Worm (Caenorhabditis elegans): ENCODE results near the gene ndub-11.

The ndub-11 gene

ce11 chrIV:8152145-8152544, 22.1 kb upstream of the ndub-11 start, which contains the start of gene faah-2:
TSS of gene faah-2 (plus strand) at chrIV:8152445.
- TF ChIP-seq nhr-43 (tag; optimal IDR thresholded peaks at IDR 0.05; ENCODE audit: poor library complexity, severe bottlenecking) (no peak), jun-1 (tag; optimal IDR thresholded peaks at IDR 0.05) (no peak), daf-12 (tag; optimal IDR thresholded peaks at IDR 0.05) (no peak), nfya-1 (tag; optimal IDR thresholded peaks at IDR 0.05; ENCODE audit: insufficient read depth) (no peak), nhr-67 (tag; optimal IDR thresholded peaks at IDR 0.05) (no peak), unc-39 (tag; optimal IDR thresholded peaks at IDR 0.05) (no peak), pqm-1 (tag; optimal IDR thresholded peaks at IDR 0.05) (no peak), ama-1 (optimal IDR thresholded peaks at IDR 0.05) (no peak), eor-1 (tag; optimal IDR thresholded peaks at IDR 0.05) (no peak), nhr-28 (tag; optimal IDR thresholded peaks at IDR 0.05) (no peak), fkh-10 (GFP tag; optimal IDR thresholded peaks at IDR 0.05) (no peak), fos-1 (tag; optimal IDR thresholded peaks at IDR 0.05) (no peak), hmg-11 (tag; optimal IDR thresholded peaks at IDR 0.05) (no peak), nhr-77 (tag; optimal IDR thresholded peaks at IDR 0.05) (no peak)

- no peak for TF ChIP-seq unc-39 (tag; optimal IDR thresholded peaks at IDR 0.05)
- TF ChIP-seq ztf-4 (tag; optimal IDR thresholded peaks at IDR 0.05) = no peak
- no peak for TF ChIP-seq lsy-12 (tag; optimal IDR thresholded peaks at IDR 0.05)
- peak; percentile 20 for TF ChIP-seq jun-1 (tag; optimal IDR thresholded peaks at IDR 0.05)
- TF ChIP-seq nhr-12 (tag; optimal IDR thresholded peaks at IDR 0.05) = no peak
- no peak for TF ChIP-seq ama-1 (optimal IDR thresholded peaks at IDR 0.05)
- TF ChIP-seq elt-3 (tag; optimal IDR thresholded peaks at IDR 0.05) = no peak
- no peak for TF ChIP-seq nhr-11 (tag; optimal IDR thresholded peaks at IDR 0.05)
- no peak for TF ChIP-seq unc-62 (GFP tag; optimal IDR thresholded peaks at IDR 0.05)
- no peak for TF ChIP-seq daf-12 (tag; optimal IDR thresholded peaks at IDR 0.05)
- TF ChIP-seq fos-1 (tag; optimal IDR thresholded peaks at IDR 0.05) = no peak
- TF ChIP-seq R02D3.7 (tag; optimal IDR thresholded peaks at IDR 0.05) = no peak
- TF ChIP-seq ceh-28 (tag; optimal IDR thresholded peaks at IDR 0.05) = no peak
- TF ChIP-seq elt-2 (tag; optimal IDR thresholded peaks at IDR 0.05) = peak; percentile 92
- no peak for TF ChIP-seq sea-2 (GFP tag; optimal IDR thresholded peaks at IDR 0.05)
- peak; percentile 46 for TF ChIP-seq pha-4 (tag; optimal IDR thresholded peaks at IDR 0.05)
- no peak for TF ChIP-seq nhr-28 (tag; optimal IDR thresholded peaks at IDR 0.05)
- TF ChIP-seq mml-1 (tag; optimal IDR thresholded peaks at IDR 0.05) = no peak
- TF ChIP-seq hmg-11 (tag; optimal IDR thresholded peaks at IDR 0.05) = no peak
- TF ChIP-seq pqm-1 (tag; optimal IDR thresholded peaks at IDR 0.05) = peak; percentile 95
- no peak for TF ChIP-seq nhr-43 (tag; optimal IDR thresholded peaks at IDR 0.05; ENCODE audit: poor library complexity, severe bottlenecking)
- TF ChIP-seq tbx-2 (tag; optimal IDR thresholded peaks at IDR 0.05) = no peak
Observed at ce11 chrIV:8151721-8152120, 21.7 kb upstream of the ndub-11 start.

ce11 chrIV:8148494-8148893, 18.5 kb upstream of the ndub-11 start, which contains the start of gene pmk-1:
TSS of gene pmk-1 (plus strand) at chrIV:8148794.
- TF ChIP-seq daf-12 (tag; optimal IDR thresholded peaks at IDR 0.05) = no peak
- no peak for TF ChIP-seq mml-1 (tag; optimal IDR thresholded peaks at IDR 0.05)
- no peak for TF ChIP-seq ZK546.5 (tag; optimal IDR thresholded peaks at IDR 0.05)
- no peak for TF ChIP-seq tbx-2 (tag; optimal IDR thresholded peaks at IDR 0.05)
- TF ChIP-seq nhr-76 (tag; optimal IDR thresholded peaks at IDR 0.05) = no peak
- no peak for TF ChIP-seq nhr-237 (tag; optimal IDR thresholded peaks at IDR 0.05)
- no peak for TF ChIP-seq elt-2 (tag; optimal IDR thresholded peaks at IDR 0.05)
- TF ChIP-seq ceh-28 (tag; optimal IDR thresholded peaks at IDR 0.05) = no peak
- no peak for TF ChIP-seq snpc-4 (tag; optimal IDR thresholded peaks at IDR 0.05)

ce11 chrIV:8146283-8146682, 16.3 kb upstream of the ndub-11 start:
- TF ChIP-seq mdl-1 (tag; optimal IDR thresholded peaks at IDR 0.05) (peak; percentile 79), nhr-23 (tag; optimal IDR thresholded peaks at IDR 0.05) (peak; percentile 46), pqm-1 (tag; optimal IDR thresholded peaks at IDR 0.05) (peak; percentile 36), lin-15B (tag; optimal IDR thresholded peaks at IDR 0.05) (no peak), elt-2 (tag; optimal IDR thresholded peaks at IDR 0.05) (peak; percentile 44), fkh-10 (GFP tag; optimal IDR thresholded peaks at IDR 0.05) (no peak), nhr-25 (tag; optimal IDR thresholded peaks at IDR 0.05) (peak; percentile 81), pha-4 (tag; optimal IDR thresholded peaks at IDR 0.05) (peak; percentile 92), ceh-28 (tag; optimal IDR thresholded peaks at IDR 0.05) (peak; percentile 67), egl-27 (tag; optimal IDR thresholded peaks at IDR 0.05) (no peak), nfya-1 (tag; optimal IDR thresholded peaks at IDR 0.05; ENCODE audit: insufficient read depth) (peak; percentile 16)
